Fruit fly (Drosophila melanogaster) S2 (cell line): Measurements from ENCODE around the gene sordd1.

Experiments
- CG8478 ChIP-seq: fragments of >200 bp; optimal IDR thresholded peaks from 2 replicates; lab custom pipeline; 2018
- CTCF ChIP-seq, 2 experiments: fragments of >200 bp; optimal IDR thresholded peaks; 2 replicates each; lab custom pipeline; 2018

- TF ChIP-seq CTCF (optimal IDR thresholded peaks at IDR 0.05; lab: Kevin White, UChicago) (no peak), CG8478 (lab: Kevin White, UChicago) (no peak)
Observed at dm6 chrX:15804790-15805189, 9.0 kb upstream of the sordd1 start.
